Worm (Caenorhabditis elegans): Measurements from ENCODE around the gene F12A10.6.

DNA sequence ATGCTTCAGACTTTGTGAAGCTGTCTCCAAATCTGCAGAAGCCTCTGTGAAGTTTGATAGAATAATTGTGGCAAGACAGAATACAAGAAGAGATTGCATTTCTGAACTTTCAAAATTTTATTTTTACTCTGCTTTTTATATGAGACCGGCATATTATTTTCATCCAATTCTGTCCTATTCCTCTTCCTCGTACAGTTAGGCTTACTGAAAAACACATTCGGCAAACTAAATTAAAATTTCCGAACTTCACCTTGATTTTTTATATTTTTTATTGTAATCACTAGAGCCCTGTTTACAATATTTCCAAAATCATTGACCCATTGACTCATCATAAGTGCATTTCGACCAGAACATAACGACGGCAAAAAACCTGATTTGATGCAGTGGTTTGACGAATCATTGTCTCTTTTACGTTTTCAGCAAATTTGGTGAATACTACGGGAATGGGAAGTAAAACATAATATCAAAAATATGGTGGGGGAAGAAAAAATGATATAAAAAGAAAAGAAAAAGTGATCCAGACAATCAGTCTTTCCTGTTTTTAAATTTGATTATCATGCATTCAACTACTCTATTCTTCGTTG is 3.9 kb upstream of the F12A10.6 start, which contains the start of the genes suex-1 and F12A10.9:
- TF ChIP-seq cog-1 (tag; optimal IDR thresholded peaks at IDR 0.05) (no peak), ztf-23 (GFP tag; IDR thresholded peaks at IDR 0.05) (no peak), flt-1 (GFP tag; IDR thresholded peaks at IDR 0.05) (no peak), ref-1 (GFP tag; conservative IDR thresholded peaks at IDR 0.05) (no peak), ztf-29 (GFP tag; IDR thresholded peaks at IDR 0.05) (no peak), T22C8.4 (GFP tag; IDR thresholded peaks at IDR 0.05) (no peak), med-1 (GFP tag; optimal IDR thresholded peaks at IDR 0.05; ENCODE audit: insufficient read depth) (no peak), tab-1 (GFP tag; IDR thresholded peaks at IDR 0.05) (no peak)
